Worm (Caenorhabditis elegans) whole organism, young adult: ENCODE measurements around the gene dgk-2.

ENCODE experiments used
- B0336.3 ChIP-seq: fragments of 200-800 bp; sonication (Bioruptor generic); IDR thresholded peaks from 2 replicates; pipeline ENCODE4 v1.3.6; 2022; ENCODE audit warnings: missing genetic modification characterization, missing compliant biosample characterization
- F10E7.11 ChIP-seq: sonication (generic microtip); optimal IDR thresholded peaks from 2 replicates; lab custom pipeline; 2017; ENCODE audit warnings: mild to moderate bottlenecking, missing genetic modification characterization, moderate library complexity, missing compliant biosample characterization
- F23B12.7 ChIP-seq: sonication (generic microtip); optimal IDR thresholded peaks from 2 replicates; lab custom pipeline; 2017; ENCODE audit warnings: missing genetic modification characterization, mild to moderate bottlenecking, missing compliant biosample characterization, antibody characterized with exemption, moderate library complexity; ENCODE audit not compliant: insufficient read depth
- F33H1.4 ChIP-seq: fragments of 200-800 bp; sonication (Bioruptor generic); IDR thresholded peaks from 2 replicates; pipeline ENCODE4 v1.3.6; 2022; ENCODE audit warnings: missing genetic modification reagents, missing genetic modification characterization, missing compliant biosample characterization
- K11D2.4 ChIP-seq: fragments of 200-800 bp; sonication (Bioruptor generic); IDR thresholded peaks from 2 replicates; pipeline ENCODE4 v1.3.6; 2022; ENCODE audit warnings: missing genetic modification reagents, missing genetic modification characterization, missing compliant biosample characterization
- K12H6.12 ChIP-seq: fragments of 200-800 bp; sonication (Bioruptor generic); optimal IDR thresholded peaks from 2 replicates; lab custom pipeline; 2018; ENCODE audit warnings: mild to moderate bottlenecking, missing genetic modification characterization, missing compliant biosample characterization
- T07F8.4 ChIP-seq: sonication (generic microtip); optimal IDR thresholded peaks from 2 replicates; lab custom pipeline; 2016; ENCODE audit warnings: mild to moderate bottlenecking, missing genetic modification characterization, moderate library complexity, missing compliant biosample characterization
- Y53G8AR.9 ChIP-seq: fragments of 200-800 bp; sonication (Bioruptor generic); conservative IDR thresholded peaks from 2 replicates; pipeline ENCODE4 v1.3.6; 2022; ENCODE audit warnings: missing genetic modification reagents, missing genetic modification characterization, missing compliant biosample characterization
- Y67H2A.10 ChIP-seq: fragments of 200-800 bp; sonication (Bioruptor generic); conservative IDR thresholded peaks from 2 replicates; pipeline ENCODE4 v1.3.6; 2022; ENCODE audit warnings: missing genetic modification reagents, missing genetic modification characterization, missing compliant biosample characterization
- ZK185.1 ChIP-seq: sonication (generic microtip); optimal IDR thresholded peaks from 2 replicates; lab custom pipeline; 2016; ENCODE audit warnings: mild to moderate bottlenecking, missing genetic modification characterization, missing compliant biosample characterization; ENCODE audit not compliant: poor library complexity, severe bottlenecking
- aptf-2 ChIP-seq: fragments of 200-800 bp; sonication (Bioruptor generic); conservative IDR thresholded peaks from 2 replicates; pipeline ENCODE4 v1.3.6; 2022; ENCODE audit warnings: missing genetic modification reagents, missing genetic modification characterization, missing compliant biosample characterization
- atf-7 ChIP-seq: sonication (generic microtip); optimal IDR thresholded peaks from 2 replicates; lab custom pipeline; 2017; ENCODE audit warnings: mild to moderate bottlenecking, missing genetic modification characterization, missing compliant biosample characterization
- attf-5 ChIP-seq: fragments of 200-800 bp; sonication (Bioruptor generic); optimal IDR thresholded peaks from 2 replicates; lab custom pipeline; 2018; ENCODE audit warnings: mild to moderate bottlenecking, missing genetic modification characterization, missing compliant biosample characterization
- cebp-1 ChIP-seq, 2 experiments: fragments of 200-800 bp in 1 of 2; sonication (Bioruptor generic) in 1 of 2; sonication (generic microtip) in 1 of 2; IDR thresholded peaks in 1 of 2; optimal IDR thresholded peaks in 1 of 2; 2 replicates each; pipeline versions ENCODE4 v1.3.6 to Lab custom; 2017 to 2022; ENCODE audit warnings: missing compliant biosample characterization in 2 of 2, missing genetic modification characterization in 2 of 2, mild to moderate bottlenecking in 1 of 2, missing genetic modification reagents in 1 of 2, moderate library complexity in 1 of 2
- ceh-27 ChIP-seq: fragments of 200-800 bp; sonication (Bioruptor generic); optimal IDR thresholded peaks from 2 replicates; lab custom pipeline; 2018; ENCODE audit warnings: mild to moderate bottlenecking, missing genetic modification characterization, moderate library complexity, missing compliant biosample characterization
- ceh-79 ChIP-seq: sonication (generic microtip); optimal IDR thresholded peaks from 2 replicates; lab custom pipeline; 2017; ENCODE audit warnings: mild to moderate bottlenecking, missing genetic modification characterization, missing compliant biosample characterization
- chd-7 ChIP-seq: sonication (generic microtip); optimal IDR thresholded peaks from 2 replicates; lab custom pipeline; 2016; ENCODE audit warnings: mild to moderate bottlenecking, missing genetic modification characterization, moderate library complexity, missing compliant biosample characterization
- die-1 ChIP-seq: sonication (generic microtip); optimal IDR thresholded peaks from 2 replicates; lab custom pipeline; 2016; ENCODE audit warnings: missing genotype, mild to moderate bottlenecking, missing genetic modification characterization, missing compliant biosample characterization
- dox-1 ChIP-seq: fragments of 200-800 bp; sonication (Bioruptor generic); IDR thresholded peaks from 2 replicates; pipeline ENCODE4 v1.3.6; 2022; ENCODE audit warnings: missing genetic modification reagents, missing genetic modification characterization, missing compliant biosample characterization
- fkh-3 ChIP-seq: sonication (generic microtip); optimal IDR thresholded peaks from 2 replicates; lab custom pipeline; 2016; ENCODE audit warnings: mild to moderate bottlenecking, missing genetic modification characterization, missing compliant biosample characterization
- gei-17 ChIP-seq: fragments of 200-800 bp; sonication (Bioruptor generic); optimal IDR thresholded peaks from 2 replicates; lab custom pipeline; 2018; ENCODE audit warnings: mild to moderate bottlenecking, missing genetic modification characterization, missing compliant biosample characterization
- hlh-26 ChIP-seq: fragments of 200-800 bp; sonication (Bioruptor generic); conservative IDR thresholded peaks from 2 replicates; pipeline ENCODE4 v1.3.6; 2022; ENCODE audit warnings: missing genetic modification reagents, missing genetic modification characterization, missing compliant biosample characterization
- hmg-1.2 ChIP-seq: fragments of 200-800 bp; sonication (Bioruptor generic); IDR thresholded peaks from 2 replicates; pipeline ENCODE4 v1.3.6; 2022; ENCODE audit warnings: missing genetic modification reagents, missing genetic modification characterization, missing compliant biosample characterization
- lin-35 ChIP-seq, 3 experiments: fragments of 150-350 bp in 2 of 3; sonication (generic microtip) in 1 of 3; optimal IDR thresholded peaks; 2 replicates each; lab custom pipeline; 2014 to 2018; ENCODE audit warnings: missing biosample characterization in 3 of 3, missing genetic modification characterization in 3 of 3, missing genetic modification reagents in 3 of 3
- lin-40 ChIP-seq: sonication (generic microtip); optimal IDR thresholded peaks from 2 replicates; lab custom pipeline; 2016; ENCODE audit warnings: missing genetic modification characterization, mild to moderate bottlenecking, missing compliant biosample characterization, missing genotype, missing genetic modification reagents
- lin-54 ChIP-seq: fragments of 200-800 bp; sonication (Bioruptor generic); optimal IDR thresholded peaks from 2 replicates; lab custom pipeline; 2018; ENCODE audit warnings: mild to moderate bottlenecking, missing genetic modification characterization, missing compliant biosample characterization
- lsy-27 ChIP-seq: sonication (generic microtip); optimal IDR thresholded peaks from 2 replicates; lab custom pipeline; 2017; ENCODE audit warnings: missing genetic modification characterization, mild to moderate bottlenecking, missing compliant biosample characterization, antibody characterized with exemption, missing genotype, borderline replicate concordance; ENCODE audit not compliant: insufficient read depth
- madf-10 ChIP-seq: sonication (generic microtip); optimal IDR thresholded peaks from 2 replicates; lab custom pipeline; 2016; ENCODE audit warnings: mild to moderate bottlenecking, missing genetic modification characterization, missing compliant biosample characterization
- mcd-1 ChIP-seq: fragments of 200-800 bp; sonication (Bioruptor generic); IDR thresholded peaks from 2 replicates; pipeline ENCODE4 v1.3.6; 2022; ENCODE audit warnings: missing genetic modification reagents, missing genetic modification characterization, missing compliant biosample characterization
- nhr-80 ChIP-seq: sonication (generic microtip); optimal IDR thresholded peaks from 2 replicates; lab custom pipeline; 2016; ENCODE audit warnings: missing genetic modification characterization, missing compliant biosample characterization
- nhr-90 ChIP-seq: sonication (generic microtip); optimal IDR thresholded peaks from 2 replicates; lab custom pipeline; 2016; ENCODE audit warnings: missing genotype, mild to moderate bottlenecking, missing genetic modification characterization, missing compliant biosample characterization
- pbrm-1 ChIP-seq: fragments of 200-800 bp; sonication (Bioruptor generic); IDR thresholded peaks from 2 replicates; pipeline ENCODE4 v1.3.6; 2022; ENCODE audit warnings: missing genetic modification reagents, missing genetic modification characterization, missing compliant biosample characterization
- pha-4 ChIP-seq: fragments of 150-350 bp; sonication (generic microtip); optimal IDR thresholded peaks from 2 replicates; lab custom pipeline; 2014; ENCODE audit warnings: missing biosample characterization, missing genetic modification reagents, missing genetic modification characterization
- repo-1 ChIP-seq: sonication (generic microtip); optimal IDR thresholded peaks from 2 replicates; lab custom pipeline; 2017; ENCODE audit warnings: mild to moderate bottlenecking, missing genetic modification characterization, missing compliant biosample characterization
- snpc-4 ChIP-seq, 5 experiments: fragments of 150-350 bp in 1 of 5; sonication (generic microtip) in 4 of 5; optimal IDR thresholded peaks; 2 replicates each; lab custom pipeline; 2014 to 2018; ENCODE audit warnings: missing genetic modification characterization in 5 of 5, missing biosample characterization in 3 of 5, antibody characterized with exemption in 2 of 5, mild to moderate bottlenecking in 2 of 5, missing compliant biosample characterization in 2 of 5, missing genotype in 2 of 5, moderate library complexity in 2 of 5, missing genetic modification reagents in 1 of 5
- tbp1 ChIP-seq: fragments of 200-800 bp; sonication (Bioruptor generic); optimal IDR thresholded peaks from 2 replicates; lab custom pipeline; 2018; ENCODE audit warnings: mild to moderate bottlenecking, missing genetic modification characterization, missing compliant biosample characterization
- tlf-1 ChIP-seq: fragments of 200-800 bp; sonication (Bioruptor generic); optimal IDR thresholded peaks from 2 replicates; lab custom pipeline; 2018; ENCODE audit warnings: mild to moderate bottlenecking, missing genetic modification characterization, missing compliant biosample characterization
- unc-62 ChIP-seq: fragments of 150-350 bp; optimal IDR thresholded peaks from 2 replicates; lab custom pipeline; 2014; ENCODE audit warnings: missing biosample characterization, missing genetic modification reagents, missing genetic modification characterization
- ztf-18 ChIP-seq: sonication (generic microtip); optimal IDR thresholded peaks from 2 replicates; lab custom pipeline; 2016; ENCODE audit warnings: missing genotype, mild to moderate bottlenecking, missing genetic modification characterization, missing compliant biosample characterization

The dgk-2 gene

DNA sequence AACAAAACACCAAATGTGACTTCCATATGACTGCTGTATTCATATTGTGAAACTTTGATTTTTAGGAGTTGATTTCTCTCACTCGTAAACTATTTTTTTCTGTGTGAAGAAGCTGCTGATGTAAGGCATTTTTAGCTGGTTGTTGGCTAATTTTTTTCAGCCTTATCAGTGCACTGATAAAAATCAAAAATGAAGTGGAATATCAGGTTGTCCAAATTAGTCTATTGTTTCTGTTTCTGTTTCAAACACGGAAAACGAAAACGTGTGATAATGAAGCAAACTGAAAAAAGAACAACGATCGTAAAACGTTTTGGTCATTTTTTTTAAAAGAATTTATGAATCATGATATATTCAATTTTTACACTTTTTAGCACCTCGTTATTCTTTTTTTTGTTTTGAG is 23.4 kb downstream of the dgk-2 start:
- TF ChIP-seq tlf-1 (GFP tag; lab: Kevin White, UChicago) (no peak), K11D2.4 (GFP tag; lab: Robert Waterston, UW) (no peak), die-1 (tag; lab: Kevin White, UChicago) (no peak), repo-1 (no peak), snpc-4 (GFP tag; optimal IDR thresholded peaks at IDR 0.05; lab: Kevin White, UChicago) (no peak), snpc-4 (tag; optimal IDR thresholded peaks at IDR 0.05; lab: Kevin White, UChicago) (no peak), lin-54 (no peak), nhr-80 (tag; lab: Kevin White, UChicago) (peak; percentile 70), chd-7 (tag; lab: Kevin White, UChicago) (no peak), aptf-2 (GFP tag; lab: Robert Waterston, UW) (no peak), cebp-1 (GFP tag; IDR thresholded peaks at IDR 0.05; lab: Robert Waterston, UW) (no peak), cebp-1 (tag; optimal IDR thresholded peaks at IDR 0.05; lab: Kevin White, UChicago) (peak; percentile 12), ceh-79 (no peak), F23B12.7 (tag; lab: Kevin White, UChicago) (no peak)

DNA sequence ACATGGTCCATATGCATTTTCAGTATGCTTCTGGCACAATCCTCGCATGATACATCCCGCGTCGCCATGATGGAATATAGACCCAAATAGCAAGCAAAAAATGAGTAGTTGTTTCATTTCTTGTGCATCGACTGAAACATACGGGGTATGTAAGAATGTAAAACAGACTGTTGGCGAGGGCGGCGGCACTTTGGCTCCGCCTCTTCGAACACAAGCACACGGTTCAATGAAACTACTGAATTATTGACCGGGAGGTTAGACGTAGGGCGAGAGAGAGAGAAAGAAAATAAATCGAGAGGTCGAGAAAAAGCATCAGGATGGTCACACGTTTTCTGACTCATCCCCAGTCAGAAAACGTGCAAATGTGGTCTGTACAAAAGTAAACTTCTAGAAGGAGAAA is 24.2 kb downstream of the dgk-2 start:
- TF ChIP-seq dox-1 (GFP tag; lab: Robert Waterston, UW): 0 out of 2 replicates have a peak, but pooled peaks have one; percentile 28
- TF ChIP-seq Y53G8AR.9: no peak
- peak; percentile 39; the same call in 1 of the 2 replicates for TF ChIP-seq cebp-1 (GFP tag; IDR thresholded peaks at IDR 0.05; lab: Robert Waterston, UW)
- peak; percentile 26 for TF ChIP-seq cebp-1 (tag; optimal IDR thresholded peaks at IDR 0.05; lab: Kevin White, UChicago)
- TF ChIP-seq atf-7 (tag; lab: Kevin White, UChicago): no peak
- TF ChIP-seq nhr-80 (tag; lab: Kevin White, UChicago): peak; percentile 31
- no peak for TF ChIP-seq lsy-27 (tag; lab: Kevin White, UChicago)

ce11 chrX:4478503-4478902 is 25.7 kb downstream of the dgk-2 start:
- TF ChIP-seq T07F8.4 (tag; lab: Kevin White, UChicago) (no peak), nhr-80 (tag; lab: Kevin White, UChicago) (peak; percentile 71), dox-1 (GFP tag; lab: Robert Waterston, UW) (0 out of 2 replicates have a peak, but pooled peaks have one; percentile 24)
- TF ChIP-seq, all 124 proteins: peak for 2

- TF ChIP-seq K12H6.12 (tag; lab: Kevin White, UChicago) (peak; percentile 46), fkh-3 (tag; lab: Kevin White, UChicago) (no peak), lin-40 (peak; percentile 75), unc-62 (GFP tag; lab: Kevin White, UChicago) (peak; percentile 30), pbrm-1 (peak; percentile 36; the same call in 1 of the 2 replicates), ceh-27 (GFP tag; lab: Kevin White, UChicago) (peak; percentile 52), cebp-1 (GFP tag; IDR thresholded peaks at IDR 0.05; lab: Robert Waterston, UW) (0 out of 2 replicates have a peak, but pooled peaks have one; percentile 12), cebp-1 (tag; optimal IDR thresholded peaks at IDR 0.05; lab: Kevin White, UChicago) (peak; percentile 84), nhr-80 (tag; lab: Kevin White, UChicago) (peak; percentile 78), F10E7.11 (no peak), F33H1.4 (GFP tag; lab: Robert Waterston, UW) (peak; percentile 87), hlh-26 (GFP tag; lab: Robert Waterston, UW) (no peak), ZK185.1 (peak; percentile 68), pha-4 (tag; lab: Kevin White, UChicago) (peak; percentile 78), attf-5 (GFP tag; lab: Kevin White, UChicago) (peak; percentile 91), F23B12.7 (tag; lab: Kevin White, UChicago) (peak; percentile 55), B0336.3 (no peak), snpc-4 (GFP tag; optimal IDR thresholded peaks at IDR 0.05; lab: Kevin White, UChicago) (no peak), snpc-4 (tag; optimal IDR thresholded peaks at IDR 0.05; lab: Kevin White, UChicago) (peak in 2 of 4 experiments; percentile 36 to 74), hmg-1.2 (GFP tag; lab: Robert Waterston, UW) (peak; percentile 69), madf-10 (peak; percentile 32), ztf-18 (tag; lab: Kevin White, UChicago) (peak; percentile 19), tbp1 (peak; percentile 46), nhr-90 (tag; lab: Kevin White, UChicago) (no peak), Y67H2A.10 (GFP tag; lab: Robert Waterston, UW) (no peak), lin-35 (GFP tag; optimal IDR thresholded peaks at IDR 0.05; lab: Kevin White, UChicago) (peak in 1 of 3 experiments; percentile 66), gei-17 (GFP tag; lab: Kevin White, UChicago) (no peak), mcd-1 (peak; percentile 80)
These were observed 34.8 kb downstream of the dgk-2 start, which contains the start of gene asb-2 for ce11 chrX:4469297-4469816. Gene asb-2, plus strand, starts transcription at chrX:4469766.
